Worm (Caenorhabditis elegans): ENCODE results near the gene srxa-6.

ce11 chrV:20756385-20756996 lies 21.7 kb downstream of the srxa-6 start:
- no peak for TF ChIP-seq ham-2 (GFP tag; optimal IDR thresholded peaks at IDR 0.05)
- TF ChIP-seq blmp-1 (tag; optimal IDR thresholded peaks at IDR 0.05), result no peak
